Worm (Caenorhabditis elegans): ENCODE data around the gene W08F4.13.

W08F4.13 gene

DNA sequence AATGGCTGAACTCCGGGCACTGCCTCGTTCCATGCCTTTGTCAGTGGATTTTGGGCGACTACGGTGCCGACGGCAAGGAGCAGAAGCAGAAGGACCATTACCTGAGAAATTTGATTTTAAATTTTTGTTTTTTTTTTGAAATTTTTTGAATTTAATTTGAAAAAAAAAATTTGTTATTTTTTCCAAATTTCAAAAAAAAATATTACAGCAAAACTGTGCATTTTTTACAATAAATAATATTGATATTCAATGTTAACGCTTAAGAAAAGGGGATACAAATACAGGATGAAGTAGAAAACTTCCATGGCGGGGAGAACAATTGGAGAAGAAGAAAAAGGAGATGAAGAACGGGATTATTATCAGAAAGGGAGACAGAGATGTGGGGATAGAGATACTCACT, 12.6 kb upstream of the W08F4.13 start, which contains the start of gene mlt-8:
TSS of gene mlt-8 (minus strand) at position 101 of the 400 bp plus-strand sequence.
- no peak for TF ChIP-seq ztf-23 (GFP tag; IDR thresholded peaks at IDR 0.05)
- TF ChIP-seq klf-2 (GFP tag; conservative IDR thresholded peaks at IDR 0.05), result no peak
- TF ChIP-seq tab-1 (GFP tag; IDR thresholded peaks at IDR 0.05), result no peak
- TF ChIP-seq flt-1 (GFP tag; IDR thresholded peaks at IDR 0.05), result no peak
- TF ChIP-seq med-1 (GFP tag; optimal IDR thresholded peaks at IDR 0.05; ENCODE audit: insufficient read depth), result no peak
- no peak for TF ChIP-seq ztf-29 (GFP tag; IDR thresholded peaks at IDR 0.05)
- TF ChIP-seq cog-1 (tag; optimal IDR thresholded peaks at IDR 0.05), result no peak
- TF ChIP-seq T22C8.4 (GFP tag; IDR thresholded peaks at IDR 0.05), result no peak
- no peak for TF ChIP-seq ref-1 (GFP tag; conservative IDR thresholded peaks at IDR 0.05)

DNA sequence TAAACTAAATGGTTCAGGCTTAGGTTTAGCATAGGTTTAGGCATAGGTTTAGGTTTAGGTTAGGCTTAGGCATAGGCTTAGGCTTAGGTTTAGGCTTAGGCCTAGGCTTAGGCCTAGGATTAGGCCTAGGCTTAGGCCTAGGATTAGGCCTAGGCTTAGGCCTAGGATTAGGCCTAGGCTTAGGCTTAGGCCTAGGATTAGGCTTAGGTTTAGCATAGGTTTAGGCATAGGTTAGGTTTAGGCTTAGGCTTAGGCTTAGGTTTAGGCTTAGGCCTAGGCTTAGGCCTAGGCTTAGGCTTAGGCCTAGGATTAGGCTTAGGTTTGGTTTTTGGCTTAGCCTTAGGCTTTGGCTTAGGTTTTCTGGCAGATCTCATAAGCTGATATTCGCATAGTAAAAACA, 11.0 kb upstream of the W08F4.13 start:
- TF ChIP-seq ztf-29 (GFP tag; IDR thresholded peaks at IDR 0.05), result peak; percentile 32; the same call in 1 of the 2 replicates

DNA sequence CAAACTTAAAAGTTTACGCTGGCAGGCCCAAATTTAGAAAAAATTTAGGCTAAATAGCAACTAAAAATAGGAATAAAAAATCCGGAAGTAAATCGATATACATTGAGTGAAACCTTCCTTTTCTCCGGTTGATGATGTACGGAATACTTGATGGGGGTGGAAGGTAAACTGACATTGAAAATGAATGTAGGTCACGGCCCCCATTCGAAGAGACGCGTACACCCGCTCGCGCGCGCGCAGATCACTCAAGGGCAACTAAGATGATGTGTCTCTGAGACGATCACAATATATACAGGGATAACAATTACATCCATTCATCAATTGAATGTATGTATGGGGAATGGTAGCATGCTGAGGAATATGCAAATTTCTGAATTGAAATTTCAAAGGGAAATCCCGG, 10.5 kb upstream of the W08F4.13 start:
- TF ChIP-seq ztf-29 (GFP tag; IDR thresholded peaks at IDR 0.05) (no peak), med-1 (GFP tag; optimal IDR thresholded peaks at IDR 0.05; ENCODE audit: insufficient read depth) (no peak), tab-1 (GFP tag; IDR thresholded peaks at IDR 0.05) (no peak), ref-1 (GFP tag; conservative IDR thresholded peaks at IDR 0.05) (no peak), cog-1 (tag; optimal IDR thresholded peaks at IDR 0.05) (no peak), T22C8.4 (GFP tag; IDR thresholded peaks at IDR 0.05) (no peak), ztf-23 (GFP tag; IDR thresholded peaks at IDR 0.05) (no peak), flt-1 (GFP tag; IDR thresholded peaks at IDR 0.05) (no peak), klf-2 (GFP tag; conservative IDR thresholded peaks at IDR 0.05) (no peak)

DNA sequence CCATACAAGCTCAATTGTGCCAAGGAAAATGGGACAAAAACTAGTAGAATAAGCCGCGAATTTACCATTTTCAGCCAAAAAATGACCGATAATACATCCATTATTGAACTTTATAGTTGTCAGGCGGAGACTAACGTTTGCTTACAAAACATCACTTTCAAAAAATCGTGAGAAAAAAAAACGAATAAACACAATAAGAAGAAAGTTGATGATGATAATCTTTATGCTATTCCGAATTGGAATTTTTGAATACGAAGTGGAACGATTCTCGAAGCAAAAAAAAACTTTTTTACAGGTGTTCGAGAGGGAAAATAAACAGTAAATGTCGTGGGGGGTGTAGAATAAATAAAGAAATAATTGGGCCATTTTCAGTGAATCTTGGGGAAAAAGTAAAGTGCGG, 7.0 kb upstream of the W08F4.13 start, which contains the start of gene W08F4.7:
TSS of gene W08F4.7 (minus strand) at position 101 of the 400 bp plus-strand sequence.
- TF ChIP-seq ztf-29 (GFP tag; IDR thresholded peaks at IDR 0.05) (no peak), tab-1 (GFP tag; IDR thresholded peaks at IDR 0.05) (no peak), flt-1 (GFP tag; IDR thresholded peaks at IDR 0.05) (no peak), T22C8.4 (GFP tag; IDR thresholded peaks at IDR 0.05) (no peak), ztf-23 (GFP tag; IDR thresholded peaks at IDR 0.05) (no peak), cog-1 (tag; optimal IDR thresholded peaks at IDR 0.05) (no peak), klf-2 (GFP tag; conservative IDR thresholded peaks at IDR 0.05) (no peak), med-1 (GFP tag; optimal IDR thresholded peaks at IDR 0.05; ENCODE audit: insufficient read depth) (no peak), ref-1 (GFP tag; conservative IDR thresholded peaks at IDR 0.05) (no peak)

DNA sequence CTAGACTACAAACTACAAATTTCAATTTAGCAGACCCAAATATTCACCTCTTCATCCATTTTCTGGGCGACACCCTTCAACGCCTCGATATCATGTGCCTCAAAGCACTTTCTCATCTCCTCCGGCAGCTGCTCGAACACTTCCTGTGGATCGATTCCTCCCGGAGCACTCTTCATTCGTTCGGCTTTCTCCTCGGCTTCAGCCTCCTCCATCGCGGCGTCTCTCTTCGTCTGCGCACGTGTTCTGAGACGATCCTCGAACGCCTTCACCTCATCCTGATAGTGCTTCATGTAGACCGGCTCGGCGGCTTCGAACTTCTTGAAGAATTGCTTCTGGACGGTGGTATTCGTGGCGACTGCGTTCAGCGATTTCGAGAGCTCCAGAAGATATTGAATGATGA, 5.8 kb upstream of the W08F4.13 start:
- TF ChIP-seq ztf-29 (GFP tag; IDR thresholded peaks at IDR 0.05) (no peak), T22C8.4 (GFP tag; IDR thresholded peaks at IDR 0.05) (no peak), flt-1 (GFP tag; IDR thresholded peaks at IDR 0.05) (no peak), ref-1 (GFP tag; conservative IDR thresholded peaks at IDR 0.05) (no peak), klf-2 (GFP tag; conservative IDR thresholded peaks at IDR 0.05) (no peak), med-1 (GFP tag; optimal IDR thresholded peaks at IDR 0.05; ENCODE audit: insufficient read depth) (no peak), ztf-23 (GFP tag; IDR thresholded peaks at IDR 0.05) (no peak), tab-1 (GFP tag; IDR thresholded peaks at IDR 0.05) (no peak), cog-1 (tag; optimal IDR thresholded peaks at IDR 0.05) (no peak)

DNA sequence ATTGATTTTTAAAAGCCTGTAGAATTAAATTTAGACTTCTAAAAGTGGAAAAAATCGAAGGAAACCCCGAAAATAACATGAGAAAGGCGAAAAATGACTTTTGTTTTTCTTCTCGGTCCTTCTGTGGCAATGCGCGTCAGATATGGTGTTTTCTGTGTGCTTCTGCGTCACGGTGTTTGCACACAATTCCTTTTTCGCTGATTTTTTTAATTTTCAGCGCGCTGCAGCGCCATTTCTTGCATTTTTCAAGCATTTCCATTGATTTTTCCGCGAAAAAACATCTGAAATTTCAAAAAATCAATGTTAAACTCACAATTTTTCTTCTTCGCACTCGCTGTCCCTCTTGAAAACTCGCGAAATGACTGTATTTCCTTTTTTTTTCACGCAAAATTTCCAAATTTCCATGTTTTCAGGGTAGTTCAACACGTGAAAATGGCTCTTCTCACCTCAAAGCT, 4.4 kb upstream of the W08F4.13 start, which contains the start of the genes cdc-37 and W08F4.3:
TSS of gene cdc-37 (minus strand) at position 405 of the 455 bp plus-strand sequence.
TSS of gene W08F4.3 (plus strand) at position 414 of the 455 bp plus-strand sequence.
- TF ChIP-seq ztf-29 (GFP tag; IDR thresholded peaks at IDR 0.05), result no peak
- TF ChIP-seq ztf-23 (GFP tag; IDR thresholded peaks at IDR 0.05), result no peak
- no peak for TF ChIP-seq cog-1 (tag; optimal IDR thresholded peaks at IDR 0.05)
- no peak for TF ChIP-seq flt-1 (GFP tag; IDR thresholded peaks at IDR 0.05)
- TF ChIP-seq klf-2 (GFP tag; conservative IDR thresholded peaks at IDR 0.05), result no peak
- no peak for TF ChIP-seq T22C8.4 (GFP tag; IDR thresholded peaks at IDR 0.05)
- TF ChIP-seq tab-1 (GFP tag; IDR thresholded peaks at IDR 0.05), result no peak

DNA sequence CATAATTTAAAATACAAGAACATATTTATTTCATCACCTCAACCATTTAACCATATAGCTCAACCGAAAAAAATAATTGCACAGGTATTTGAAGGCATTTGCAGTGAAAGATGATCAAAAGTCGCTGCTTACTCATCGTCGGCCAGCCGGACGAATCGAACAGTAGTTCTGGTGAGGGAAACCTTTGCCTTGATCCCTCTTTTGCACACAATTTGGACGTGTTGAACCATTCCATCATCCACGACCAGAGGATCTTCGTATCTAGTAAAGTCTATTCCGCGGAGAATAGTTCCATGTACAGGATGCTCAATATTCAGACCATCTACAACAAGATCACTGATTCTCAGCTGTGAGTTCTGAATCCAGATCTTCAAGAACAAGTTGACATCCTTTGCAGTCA, 2.6 kb upstream of the W08F4.13 start:
- TF ChIP-seq flt-1 (GFP tag; IDR thresholded peaks at IDR 0.05), result no peak
- TF ChIP-seq med-1 (GFP tag; optimal IDR thresholded peaks at IDR 0.05; ENCODE audit: insufficient read depth), result no peak
- no peak for TF ChIP-seq tab-1 (GFP tag; IDR thresholded peaks at IDR 0.05)
- no peak for TF ChIP-seq ref-1 (GFP tag; conservative IDR thresholded peaks at IDR 0.05)
- no peak for TF ChIP-seq cog-1 (tag; optimal IDR thresholded peaks at IDR 0.05)
- TF ChIP-seq klf-2 (GFP tag; conservative IDR thresholded peaks at IDR 0.05), result no peak
- no peak for TF ChIP-seq ztf-29 (GFP tag; IDR thresholded peaks at IDR 0.05)
- TF ChIP-seq ztf-23 (GFP tag; IDR thresholded peaks at IDR 0.05), result no peak
- no peak for TF ChIP-seq T22C8.4 (GFP tag; IDR thresholded peaks at IDR 0.05)

DNA sequence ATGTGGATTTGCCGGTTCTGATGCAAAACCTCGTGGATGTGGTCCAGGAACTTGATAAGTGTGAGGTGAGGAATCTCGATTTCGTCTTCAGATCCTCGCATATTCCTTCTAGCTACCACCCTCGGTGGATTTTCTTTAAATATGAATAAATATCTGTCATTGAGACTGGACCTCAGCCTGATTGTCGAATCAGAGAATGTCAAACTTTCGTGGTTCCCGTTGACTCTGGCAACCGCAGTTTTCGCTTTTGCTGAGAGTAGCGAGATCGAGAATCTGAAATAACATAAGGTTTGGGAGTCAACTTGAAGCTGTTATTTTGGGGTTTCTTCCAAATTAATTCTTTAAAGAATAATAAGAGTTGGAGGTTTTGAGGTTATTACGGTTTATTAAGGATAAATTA, 1.9 kb upstream of the W08F4.13 start, which contains the start of gene fbxb-14:
TSS of gene fbxb-14 (minus strand) at position 101 of the 400 bp plus-strand sequence.
- TF ChIP-seq flt-1 (GFP tag; IDR thresholded peaks at IDR 0.05) (no peak), ztf-23 (GFP tag; IDR thresholded peaks at IDR 0.05) (no peak), ref-1 (GFP tag; conservative IDR thresholded peaks at IDR 0.05) (no peak), tab-1 (GFP tag; IDR thresholded peaks at IDR 0.05) (no peak), T22C8.4 (GFP tag; IDR thresholded peaks at IDR 0.05) (no peak), cog-1 (tag; optimal IDR thresholded peaks at IDR 0.05) (no peak), klf-2 (GFP tag; conservative IDR thresholded peaks at IDR 0.05) (no peak), med-1 (GFP tag; optimal IDR thresholded peaks at IDR 0.05; ENCODE audit: insufficient read depth) (no peak), ztf-29 (GFP tag; IDR thresholded peaks at IDR 0.05) (no peak)

DNA sequence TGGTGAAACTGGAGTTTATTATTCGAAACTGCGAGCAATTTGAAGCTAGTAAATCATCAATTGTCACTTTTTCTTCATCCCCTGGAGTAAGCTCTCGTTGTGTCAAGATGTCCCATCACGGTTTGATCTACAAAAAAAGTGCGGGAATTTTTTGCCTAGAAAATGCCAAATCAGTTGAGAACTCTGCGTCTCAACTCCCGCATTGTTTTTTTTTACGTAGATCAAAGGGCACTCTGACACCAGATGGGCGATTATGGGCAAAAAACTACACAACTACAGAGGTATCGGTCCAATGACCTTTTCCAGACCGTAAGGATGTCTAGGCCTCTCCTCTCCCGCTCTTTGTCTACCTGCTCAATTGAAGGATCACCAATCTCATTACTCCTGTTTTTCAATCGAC, 2.9 kb downstream of the W08F4.13 start, which contains the start of gene fbxb-34:
TSS of gene fbxb-34 (plus strand) at position 301 of the 400 bp plus-strand sequence.
- TF ChIP-seq ztf-29 (GFP tag; IDR thresholded peaks at IDR 0.05) (no peak), T22C8.4 (GFP tag; IDR thresholded peaks at IDR 0.05) (no peak), ref-1 (GFP tag; conservative IDR thresholded peaks at IDR 0.05) (no peak), tab-1 (GFP tag; IDR thresholded peaks at IDR 0.05) (no peak), flt-1 (GFP tag; IDR thresholded peaks at IDR 0.05) (no peak), cog-1 (tag; optimal IDR thresholded peaks at IDR 0.05) (no peak), klf-2 (GFP tag; conservative IDR thresholded peaks at IDR 0.05) (no peak), ztf-23 (GFP tag; IDR thresholded peaks at IDR 0.05) (no peak)

DNA sequence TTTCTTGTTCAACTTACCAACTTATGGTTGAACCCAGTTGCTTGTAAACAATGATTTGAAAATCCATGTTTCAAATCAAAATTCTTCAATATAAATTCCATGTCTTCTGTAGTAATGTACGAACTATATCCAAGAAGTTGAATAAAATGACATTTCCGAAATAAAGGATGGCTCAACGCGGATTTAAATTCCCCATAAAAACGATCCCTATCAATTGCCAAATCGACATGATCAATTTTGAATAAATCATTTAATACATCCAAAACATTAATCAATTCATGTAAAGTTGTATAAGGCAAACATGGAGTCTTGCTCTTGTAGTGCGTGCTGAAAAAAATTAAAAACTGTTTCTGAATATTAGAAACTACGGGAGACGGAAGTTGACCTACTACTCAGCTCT, 6.5 kb downstream of the W08F4.13 start, which contains the start of gene W08F4.10:
TSS of gene W08F4.10 (minus strand) at position 101 of the 400 bp plus-strand sequence.
- TF ChIP-seq flt-1 (GFP tag; IDR thresholded peaks at IDR 0.05), result no peak
- no peak for TF ChIP-seq ztf-23 (GFP tag; IDR thresholded peaks at IDR 0.05)
- no peak for TF ChIP-seq med-1 (GFP tag; optimal IDR thresholded peaks at IDR 0.05; ENCODE audit: insufficient read depth)
- TF ChIP-seq T22C8.4 (GFP tag; IDR thresholded peaks at IDR 0.05), result no peak
- no peak for TF ChIP-seq ref-1 (GFP tag; conservative IDR thresholded peaks at IDR 0.05)
- TF ChIP-seq cog-1 (tag; optimal IDR thresholded peaks at IDR 0.05), result no peak
- TF ChIP-seq tab-1 (GFP tag; IDR thresholded peaks at IDR 0.05), result no peak
- TF ChIP-seq ztf-29 (GFP tag; IDR thresholded peaks at IDR 0.05), result no peak
- no peak for TF ChIP-seq klf-2 (GFP tag; conservative IDR thresholded peaks at IDR 0.05)
